Worm (Caenorhabditis elegans) whole organism, L4 larva: ENCODE data around the gene Y62E10A.13.

Source experiments
- F26F4.8 ChIP-seq: fragments of 200-800 bp; sonication (Bioruptor generic); conservative IDR thresholded peaks from 2 replicates; pipeline ENCODE4 v1.3.6; 2022; ENCODE audit warnings: missing genetic modification characterization, missing compliant biosample characterization
- R02D3.7 ChIP-seq: fragments of 150-350 bp; sonication (generic microtip); optimal IDR thresholded peaks from 3 replicates; lab custom pipeline; 2014; ENCODE audit warnings: missing biosample characterization, missing genetic modification characterization
- Y105C5A.15 ChIP-seq: fragments of 200-800 bp; sonication (Bioruptor generic); IDR thresholded peaks from 2 replicates; pipeline ENCODE4 v1.3.6; 2022; ENCODE audit warnings: missing genetic modification characterization, missing compliant biosample characterization
- Y5F2A.4 ChIP-seq: fragments of 200-800 bp; sonication (Bioruptor generic); optimal IDR thresholded peaks from 2 replicates; lab custom pipeline; 2018; ENCODE audit warnings: mild to moderate bottlenecking, missing genetic modification characterization, missing compliant biosample characterization
- Y75B8A.6 ChIP-seq: fragments of 200-800 bp; sonication (Bioruptor generic); IDR thresholded peaks from 2 replicates; pipeline ENCODE4 v1.3.6; 2022; ENCODE audit warnings: missing genetic modification reagents, missing genetic modification characterization, missing compliant biosample characterization
- aha-1 ChIP-seq: fragments of 150-350 bp; peaks from one replicate; lab custom pipeline; 2014; ENCODE audit warnings: missing biosample characterization, missing genetic modification characterization
- aly-2 ChIP-seq: sonication (generic microtip); optimal IDR thresholded peaks from 2 replicates; lab custom pipeline; 2018; ENCODE audit warnings: missing biosample characterization, missing genetic modification characterization
- ceh-28 ChIP-seq: fragments of 150-350 bp; optimal IDR thresholded peaks from 2 replicates; lab custom pipeline; 2014; ENCODE audit warnings: missing biosample characterization, missing genetic modification reagents, missing genetic modification characterization
- ceh-82 ChIP-seq: sonication (generic microtip); optimal IDR thresholded peaks from 2 replicates; lab custom pipeline; 2017; ENCODE audit warnings: missing biosample characterization, missing genetic modification characterization
- ctbp-1 ChIP-seq: fragments of 200-800 bp; sonication (Bioruptor generic); IDR thresholded peaks from 2 replicates; pipeline ENCODE4 v1.3.6; 2022; ENCODE audit warnings: missing genetic modification reagents, missing genetic modification characterization, missing compliant biosample characterization
- daf-16 ChIP-seq, 3 experiments: sonication (generic microtip); optimal IDR thresholded peaks; 2 replicates each; lab custom pipeline; 2016 to 2017; ENCODE audit warnings: missing genetic modification characterization in 3 of 3, missing genetic modification reagents in 3 of 3, mild to moderate bottlenecking in 2 of 3, missing compliant biosample characterization in 2 of 3, missing biosample characterization in 1 of 3, moderate library complexity in 1 of 3
- dmd-6 ChIP-seq: fragments of 200-800 bp; sonication (Bioruptor generic); IDR thresholded peaks from 2 replicates; pipeline ENCODE4 v1.3.6; 2022; ENCODE audit warnings: missing genetic modification reagents, missing genetic modification characterization, missing compliant biosample characterization
- dmd-8 ChIP-seq: fragments of 200-800 bp; sonication (Bioruptor generic); IDR thresholded peaks from 2 replicates; pipeline ENCODE4 v1.3.6; 2022; ENCODE audit warnings: missing genetic modification characterization, missing compliant biosample characterization
- dpl-1 ChIP-seq: fragments of 150-350 bp; optimal IDR thresholded peaks from 2 replicates; lab custom pipeline; 2014; ENCODE audit warnings: missing biosample characterization, missing genetic modification reagents, missing genetic modification characterization
- duxl-1 ChIP-seq: sonication (generic microtip); optimal IDR thresholded peaks from 2 replicates; lab custom pipeline; 2016; ENCODE audit warnings: mild to moderate bottlenecking, missing genetic modification characterization, moderate library complexity, missing compliant biosample characterization; ENCODE audit not compliant: poor library complexity
- dve-1 ChIP-seq: sonication (generic microtip); optimal IDR thresholded peaks from 2 replicates; lab custom pipeline; 2017; ENCODE audit warnings: antibody characterized with exemption, mild to moderate bottlenecking, missing genetic modification characterization, missing compliant biosample characterization; ENCODE audit not compliant: insufficient read depth
- egl-43 ChIP-seq: fragments of 200-800 bp; sonication (Bioruptor generic); IDR thresholded peaks from 2 replicates; pipeline ENCODE4 v1.3.6; 2022; ENCODE audit warnings: missing genetic modification reagents, missing genetic modification characterization, missing compliant biosample characterization
- fos-1 ChIP-seq: fragments of 150-350 bp; optimal IDR thresholded peaks from 2 replicates; lab custom pipeline; 2014; ENCODE audit warnings: missing biosample characterization, missing genetic modification characterization
- gei-8 ChIP-seq: fragments of 200-800 bp; sonication (Bioruptor generic); optimal IDR thresholded peaks from 2 replicates; lab custom pipeline; 2018; ENCODE audit warnings: mild to moderate bottlenecking, missing genetic modification characterization, missing compliant biosample characterization
- hif-1 ChIP-seq, 2 experiments: sonication (generic microtip); optimal IDR thresholded peaks; 2 replicates each; lab custom pipeline; 2016 to 2017; ENCODE audit warnings: missing compliant biosample characterization in 2 of 2, missing genetic modification characterization in 2 of 2, missing genetic modification reagents in 2 of 2, missing genotype in 2 of 2, mild to moderate bottlenecking in 1 of 2
- jun-1 ChIP-seq: fragments of 150-350 bp; optimal IDR thresholded peaks from 2 replicates; lab custom pipeline; 2014; ENCODE audit warnings: missing biosample characterization, missing genetic modification reagents, missing genetic modification characterization
- lim-7 ChIP-seq: fragments of 200-800 bp; sonication (Bioruptor generic); IDR thresholded peaks from 2 replicates; pipeline ENCODE4 v1.3.6; 2022; ENCODE audit warnings: missing genetic modification characterization, missing compliant biosample characterization
- lin-1 ChIP-seq: fragments of 200-800 bp; sonication (Bioruptor generic); IDR thresholded peaks from 2 replicates; pipeline ENCODE4 v1.3.6; 2022; ENCODE audit warnings: missing genetic modification reagents, missing genetic modification characterization, missing compliant biosample characterization
- lin-15B ChIP-seq: fragments of 150-350 bp; sonication (generic microtip); optimal IDR thresholded peaks from 3 replicates; lab custom pipeline; 2014; ENCODE audit warnings: missing biosample characterization, missing genetic modification characterization
- lir-3 ChIP-seq: sonication (generic microtip); optimal IDR thresholded peaks from 2 replicates; lab custom pipeline; 2016; ENCODE audit warnings: mild to moderate bottlenecking, missing genetic modification characterization, missing compliant biosample characterization
- madf-9 ChIP-seq: fragments of 200-800 bp; sonication (Bioruptor generic); conservative IDR thresholded peaks from 2 replicates; pipeline ENCODE4 v1.3.6; 2022; ENCODE audit warnings: missing genetic modification reagents, missing genetic modification characterization, missing compliant biosample characterization
- mxl-2 ChIP-seq: fragments of 200-800 bp; sonication (Bioruptor generic); conservative IDR thresholded peaks from 2 replicates; pipeline ENCODE4 v1.3.6; 2022; ENCODE audit warnings: missing genetic modification reagents, missing genetic modification characterization, missing compliant biosample characterization
- mxl-3 ChIP-seq: fragments of 200-800 bp; sonication (Bioruptor generic); optimal IDR thresholded peaks from 2 replicates; lab custom pipeline; 2018; ENCODE audit warnings: mild to moderate bottlenecking, missing genetic modification characterization, missing compliant biosample characterization
- nhr-102 ChIP-seq: sonication (generic microtip); optimal IDR thresholded peaks from 2 replicates; lab custom pipeline; 2016; ENCODE audit warnings: mild to moderate bottlenecking, missing genetic modification characterization, moderate library complexity, missing compliant biosample characterization
- nhr-111 ChIP-seq: fragments of 200-800 bp; sonication (Bioruptor generic); optimal IDR thresholded peaks from 2 replicates; lab custom pipeline; 2018; ENCODE audit warnings: mild to moderate bottlenecking, missing genetic modification characterization, missing compliant biosample characterization
- nhr-25 ChIP-seq: sonication (generic microtip); optimal IDR thresholded peaks from 2 replicates; lab custom pipeline; 2017; ENCODE audit warnings: missing genetic modification characterization, mild to moderate bottlenecking, missing compliant biosample characterization, antibody characterized with exemption, moderate library complexity, borderline replicate concordance; ENCODE audit not compliant: insufficient read depth
- nhr-42 ChIP-seq: fragments of 200-800 bp; sonication (Bioruptor generic); IDR thresholded peaks from 2 replicates; pipeline ENCODE4 v1.3.6; 2022; ENCODE audit warnings: missing genetic modification characterization, missing compliant biosample characterization
- nhr-48 ChIP-seq: sonication (generic microtip); optimal IDR thresholded peaks from 2 replicates; lab custom pipeline; 2016; ENCODE audit warnings: mild to moderate bottlenecking, missing genetic modification characterization, missing compliant biosample characterization
- nhr-6 ChIP-seq: fragments of 150-350 bp; optimal IDR thresholded peaks from 2 replicates; lab custom pipeline; 2014; ENCODE audit warnings: missing biosample characterization, missing genetic modification characterization
- nhr-76 ChIP-seq: fragments of 150-350 bp; optimal IDR thresholded peaks from 2 replicates; lab custom pipeline; 2014; ENCODE audit warnings: missing biosample characterization, missing genetic modification characterization
- nhr-77 ChIP-seq: fragments of 150-350 bp; optimal IDR thresholded peaks from 2 replicates; lab custom pipeline; 2014; ENCODE audit warnings: missing biosample characterization, missing genetic modification characterization
- pha-4 ChIP-seq, 2 experiments: fragments of 150-350 bp in 1 of 2; fragments of 200-800 bp in 1 of 2; sonication (Bioruptor generic) in 1 of 2; IDR thresholded peaks in 1 of 2; optimal IDR thresholded peaks in 1 of 2; 2 replicates each; pipeline versions ENCODE4 v1.3.6 to Lab custom; 2014 to 2022; ENCODE audit warnings: missing genetic modification characterization in 2 of 2, missing genetic modification reagents in 2 of 2, missing biosample characterization in 1 of 2, missing compliant biosample characterization in 1 of 2
- php-3 ChIP-seq: fragments of 200-800 bp; sonication (Bioruptor generic); IDR thresholded peaks from 2 replicates; pipeline ENCODE4 v1.3.6; 2022; ENCODE audit warnings: missing genetic modification reagents, missing genetic modification characterization, missing compliant biosample characterization
- rbr-2 ChIP-seq: sonication (generic microtip); optimal IDR thresholded peaks from 2 replicates; lab custom pipeline; 2016; ENCODE audit warnings: missing genotype, missing genetic modification characterization, missing compliant biosample characterization
- sdz-12 ChIP-seq: fragments of 200-800 bp; sonication (Bioruptor generic); optimal IDR thresholded peaks from 2 replicates; lab custom pipeline; 2018; ENCODE audit warnings: mild to moderate bottlenecking, missing genetic modification characterization, missing compliant biosample characterization
- skn-1 ChIP-seq: fragments of 150-350 bp; optimal IDR thresholded peaks from 2 replicates; lab custom pipeline; 2014; ENCODE audit warnings: missing biosample characterization, missing genetic modification characterization
- tra-1 ChIP-seq: fragments of 200-800 bp; sonication (Bioruptor generic); IDR thresholded peaks from 2 replicates; pipeline ENCODE4 v1.3.6; 2022; ENCODE audit warnings: missing genetic modification reagents, missing genetic modification characterization, missing compliant biosample characterization
- unc-62 ChIP-seq, 3 experiments: fragments of 150-350 bp in 1 of 3; sonication (generic microtip); optimal IDR thresholded peaks in 2 of 3; peaks in 1 of 3; 1 replicate in 1 of 3; 2 replicates in 2 of 3; lab custom pipeline; 2014 to 2017; ENCODE audit warnings: missing biosample characterization in 3 of 3, missing genetic modification characterization in 3 of 3, missing genetic modification reagents in 3 of 3, missing genotype in 1 of 3
- vab-7 ChIP-seq: fragments of 200-800 bp; sonication (Bioruptor generic); IDR thresholded peaks from 2 replicates; pipeline ENCODE4 v1.3.6; 2022; ENCODE audit warnings: missing genetic modification reagents, missing genetic modification characterization, missing compliant biosample characterization
- zag-1 ChIP-seq: fragments of 150-350 bp; optimal IDR thresholded peaks from 2 replicates; lab custom pipeline; 2014; ENCODE audit warnings: missing biosample characterization, missing genetic modification characterization
- zfp-2 ChIP-seq: sonication (generic microtip); optimal IDR thresholded peaks from 2 replicates; lab custom pipeline; 2016; ENCODE audit warnings: mild to moderate bottlenecking, missing genetic modification characterization, missing compliant biosample characterization
- zfp-3 ChIP-seq: fragments of 200-800 bp; sonication (Bioruptor generic); conservative IDR thresholded peaks from 2 replicates; pipeline ENCODE4 v1.3.6; 2022; ENCODE audit warnings: missing genetic modification reagents, missing genetic modification characterization, missing compliant biosample characterization

The Y62E10A.13 gene

ce11 chrIV:13390770-13391169 is 8.1 kb downstream of the Y62E10A.13 start:
- TF ChIP-seq gei-8 (GFP tag; lab: Kevin White, UChicago), result peak; percentile 35
- no peak for TF ChIP-seq mxl-2
- TF ChIP-seq nhr-25 (tag; lab: Kevin White, UChicago), result no peak
- peak; percentile 84 for TF ChIP-seq aha-1
- peak in 1 of 2 experiments; percentile 91 for TF ChIP-seq unc-62 (GFP tag; optimal IDR thresholded peaks at IDR 0.05 in 1 of 2; lab: Kevin White, UChicago)
- TF ChIP-seq unc-62 (tag; optimal IDR thresholded peaks at IDR 0.05; lab: Kevin White, UChicago), result no peak
- no peak for TF ChIP-seq dpl-1
- 0 out of 2 replicates have a peak, but pooled peaks have one; percentile 12 for TF ChIP-seq ctbp-1
- TF ChIP-seq, all 104 proteins: peak for 4

ce11 chrIV:13389237-13389636 is 9.6 kb downstream of the Y62E10A.13 start:
- no peak for TF ChIP-seq vab-7
- TF ChIP-seq madf-9, result no peak
- no peak for TF ChIP-seq unc-62 (GFP tag; optimal IDR thresholded peaks at IDR 0.05 in 1 of 2; lab: Kevin White, UChicago)
- no peak for TF ChIP-seq unc-62 (tag; optimal IDR thresholded peaks at IDR 0.05; lab: Kevin White, UChicago)
- no peak for TF ChIP-seq aly-2 (tag; lab: Kevin White, UChicago)
- no peak for TF ChIP-seq hif-1 (tag; optimal IDR thresholded peaks at IDR 0.05; lab: Kevin White, UChicago)
- no peak for TF ChIP-seq nhr-6 (tag; lab: Kevin White, UChicago)
- no peak for TF ChIP-seq F26F4.8 (GFP tag; lab: Robert Waterston, UW)
- TF ChIP-seq Y105C5A.15 (GFP tag; lab: Robert Waterston, UW), result 0 out of 2 replicates have a peak, but pooled peaks have one; percentile 34
- TF ChIP-seq nhr-111 (GFP tag; lab: Kevin White, UChicago), result peak; percentile 43
- TF ChIP-seq php-3 (GFP tag; lab: Robert Waterston, UW), result no peak
- TF ChIP-seq mxl-3 (GFP tag; lab: Kevin White, UChicago), result no peak
- no peak for TF ChIP-seq nhr-77 (tag; lab: Kevin White, UChicago)
- no peak for TF ChIP-seq dmd-6 (GFP tag; lab: Robert Waterston, UW)
- no peak for TF ChIP-seq lim-7 (GFP tag; lab: Robert Waterston, UW)
- TF ChIP-seq skn-1 (tag; lab: Kevin White, UChicago), result no peak
- TF ChIP-seq nhr-25 (tag; lab: Kevin White, UChicago), result no peak
- TF ChIP-seq nhr-76 (tag; lab: Kevin White, UChicago), result no peak
- TF ChIP-seq ceh-82, result no peak
- TF ChIP-seq Y5F2A.4 (GFP tag; lab: Kevin White, UChicago), result no peak
- TF ChIP-seq sdz-12 (GFP tag; lab: Kevin White, UChicago), result no peak
- peak; percentile 34 for TF ChIP-seq duxl-1
- no peak for TF ChIP-seq lin-15B (tag; lab: Kevin White, UChicago)
- no peak for TF ChIP-seq nhr-102
- peak; percentile 67 for TF ChIP-seq egl-43 (GFP tag; lab: Robert Waterston, UW)
- 0 out of 2 replicates have a peak, but pooled peaks have one; percentile 26 for TF ChIP-seq tra-1
- TF ChIP-seq rbr-2 (tag; lab: Kevin White, UChicago), result no peak
- TF ChIP-seq ceh-28 (tag; lab: Kevin White, UChicago), result no peak
- TF ChIP-seq zfp-2 (tag; lab: Kevin White, UChicago), result no peak
- TF ChIP-seq dmd-8, result 0 out of 2 replicates have a peak, but pooled peaks have one; percentile 49
- no peak for TF ChIP-seq jun-1 (tag; lab: Kevin White, UChicago)
- peak; percentile 33; the same call in 1 of the 2 replicates for TF ChIP-seq nhr-42 (GFP tag; lab: Robert Waterston, UW)
- TF ChIP-seq R02D3.7 (tag; lab: Kevin White, UChicago), result no peak
- no peak for TF ChIP-seq Y75B8A.6 (GFP tag; lab: Robert Waterston, UW)
- TF ChIP-seq nhr-48, result no peak
- no peak for TF ChIP-seq daf-16 (GFP tag; optimal IDR thresholded peaks at IDR 0.05; lab: Kevin White, UChicago)
- no peak for TF ChIP-seq daf-16 (tag; optimal IDR thresholded peaks at IDR 0.05; lab: Kevin White, UChicago)
- no peak for TF ChIP-seq mxl-2
- no peak for TF ChIP-seq lir-3 (tag; lab: Kevin White, UChicago)
- no peak for TF ChIP-seq dve-1 (tag; lab: Kevin White, UChicago)
- peak; percentile 38; the same call in 1 of the 2 replicates for TF ChIP-seq lin-1 (GFP tag; lab: Robert Waterston, UW)
- TF ChIP-seq fos-1 (tag; lab: Kevin White, UChicago), result no peak
- TF ChIP-seq zfp-3 (GFP tag; lab: Robert Waterston, UW), result no peak
- TF ChIP-seq zag-1 (tag; lab: Kevin White, UChicago), result no peak
- TF ChIP-seq pha-4 (GFP tag; IDR thresholded peaks at IDR 0.05; lab: Robert Waterston, UW), result no peak
- no peak for TF ChIP-seq pha-4 (tag; optimal IDR thresholded peaks at IDR 0.05; lab: Kevin White, UChicago)
